Worm (Caenorhabditis elegans): ENCODE data around the gene C34C12.6.

DNA sequence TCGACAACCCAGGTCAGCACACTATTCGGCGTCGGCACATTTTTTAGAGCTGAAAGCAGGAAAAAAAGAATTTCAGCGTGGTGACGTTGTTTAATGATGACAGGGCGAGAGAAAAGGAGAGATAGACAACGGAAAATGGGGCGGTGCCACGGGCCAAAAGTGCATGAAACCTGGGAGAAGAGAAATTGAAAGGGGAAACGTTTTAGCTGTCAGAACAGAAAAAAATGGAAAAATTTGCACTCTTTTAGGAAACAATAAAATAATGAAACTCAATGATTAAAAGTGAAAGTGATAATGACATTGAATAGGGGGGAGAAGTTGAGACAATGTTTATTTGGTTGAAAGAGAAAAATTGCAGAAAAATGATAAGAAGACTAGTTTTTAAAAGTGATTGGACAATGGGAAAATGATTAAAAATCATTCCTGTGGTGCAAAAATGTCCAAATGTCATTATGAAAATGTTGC, 47.4 kb downstream of the C34C12.6 start, which contains the start of gene pitp-1:
- TF ChIP-seq F13H6.1 (tag; optimal IDR thresholded peaks at IDR 0.05): peak; percentile 15
- TF ChIP-seq fos-1 (tag; optimal IDR thresholded peaks at IDR 0.05): peak; percentile 76
- TF ChIP-seq lin-13 (GFP tag; optimal IDR thresholded peaks at IDR 0.05): no peak
- no peak for TF ChIP-seq ztf-11 (tag; optimal IDR thresholded peaks at IDR 0.05)
- no peak for TF ChIP-seq unc-62 (GFP tag; optimal IDR thresholded peaks at IDR 0.05)
